Fruit fly (Drosophila melanogaster): ENCODE data around the gene CG11837.

Gene CG11837

DNA sequence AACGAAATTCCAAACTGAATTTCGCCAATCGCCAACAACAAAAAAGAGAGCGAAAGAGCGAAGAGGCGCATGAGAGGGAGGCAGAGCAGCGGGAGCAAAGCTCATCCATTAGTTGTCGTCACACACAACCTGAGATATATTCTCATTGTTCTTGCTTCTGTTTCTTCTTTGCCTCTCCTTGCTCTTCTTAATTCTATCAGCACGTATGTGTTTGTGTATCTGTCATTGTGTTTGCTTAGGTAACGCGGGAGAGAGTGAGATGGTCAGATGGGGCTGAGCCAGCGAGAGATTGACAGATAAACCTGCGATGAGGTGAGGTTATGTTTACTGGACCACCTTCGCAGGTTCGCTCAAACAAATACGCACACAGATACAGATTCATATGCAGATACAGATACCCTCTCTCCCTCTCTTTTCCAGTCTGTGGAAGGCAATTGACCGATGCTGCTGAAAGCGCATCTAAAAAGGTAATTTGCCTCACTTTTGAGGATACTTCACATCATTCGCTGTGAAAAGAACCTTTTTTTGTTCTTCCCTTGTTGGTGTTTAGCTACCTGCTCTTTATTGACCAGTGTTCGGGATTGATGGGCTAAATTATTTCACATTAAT, 24.8 kb downstream of the CG11837 start (continued):
- TF ChIP-seq CG13894 (tag; optimal IDR thresholded peaks at IDR 0.05) (peak; percentile 49), CG17359 (tag; optimal IDR thresholded peaks at IDR 0.05) (no peak), CG33557 (GFP tag; optimal IDR thresholded peaks at IDR 0.05) (peak; percentile 27), Hmr (GFP tag; optimal IDR thresholded peaks at IDR 0.05) (peak; percentile 9), CG7556 (GFP tag; optimal IDR thresholded peaks at IDR 0.05) (no peak), CkIIα-i1 (GFP tag; IDR thresholded peaks at IDR 0.05) (no peak), HmgZ (tag; optimal IDR thresholded peaks at IDR 0.05) (no peak), HLHmδ (GFP tag; optimal IDR thresholded peaks at IDR 0.05) (peak; percentile 78), CG8924 (tag; optimal IDR thresholded peaks at IDR 0.05) (peak; percentile 29), Asciz (GFP tag; optimal IDR thresholded peaks at IDR 0.05) (no peak), Pdp1 (GFP tag; optimal IDR thresholded peaks at IDR 0.05) (peak in 1 of 2 experiments; percentile 76), wek (GFP tag; optimal IDR thresholded peaks at IDR 0.05) (peak; percentile 14), CG17385 (GFP tag; optimal IDR thresholded peaks at IDR 0.05) (no peak), CG6689 (GFP tag; IDR thresholded peaks at IDR 0.05) (peak; percentile 33; the same call in 1 of the 2 replicates), tna (GFP tag; IDR thresholded peaks at IDR 0.05; ENCODE audit: partially characterized antibody) (no peak), CG17186 (GFP tag; optimal IDR thresholded peaks at IDR 0.05) (no peak), slou (GFP tag; optimal IDR thresholded peaks at IDR 0.05) (no peak), CG7357 (GFP tag; IDR thresholded peaks at IDR 0.05) (no peak), Max (GFP tag; optimal IDR thresholded peaks at IDR 0.05) (no peak), slp2 (GFP tag; optimal IDR thresholded peaks at IDR 0.05) (no peak), Gsc (GFP tag; IDR thresholded peaks at IDR 0.05) (no peak), bigmax (GFP tag; optimal IDR thresholded peaks at IDR 0.05) (peak; percentile 96), CG6813 (GFP tag; optimal IDR thresholded peaks at IDR 0.05) (peak; percentile 9), CG31365 (tag; optimal IDR thresholded peaks at IDR 0.05) (no peak), gce (GFP tag; IDR thresholded peaks at IDR 0.05) (no peak), gt (GFP tag; IDR thresholded peaks at IDR 0.05) (no peak), sob (GFP tag; IDR thresholded peaks at IDR 0.05) (no peak; the same call in 1 of the 2 replicates), Nf-YB (GFP tag; optimal IDR thresholded peaks at IDR 0.05) (peak; percentile 23), CG11085 (GFP tag; IDR thresholded peaks at IDR 0.05) (no peak), dimm (GFP tag; IDR thresholded peaks at IDR 0.05) (no peak), CG7745 (tag; optimal IDR thresholded peaks at IDR 0.05) (no peak), TFAM (GFP tag; optimal IDR thresholded peaks at IDR 0.05) (no peak), Mad (GFP tag; optimal IDR thresholded peaks at IDR 0.05) (no peak), CG12219 (GFP tag; optimal IDR thresholded peaks at IDR 0.05) (peak; percentile 6), CG8359 (GFP tag; optimal IDR thresholded peaks at IDR 0.05; ENCODE audit: borderline replicate concordance) (no peak), CG7987 (GFP tag; optimal IDR thresholded peaks at IDR 0.05) (no peak), CG4854 (GFP tag; optimal IDR thresholded peaks at IDR 0.05) (no peak), nom (GFP tag; optimal IDR thresholded peaks at IDR 0.05) (peak; percentile 70), ac (GFP tag; optimal IDR thresholded peaks at IDR 0.05) (no peak), CG8944 (GFP tag; optimal IDR thresholded peaks at IDR 0.05) (no peak), Drgx (GFP tag; IDR thresholded peaks at IDR 0.05) (no peak), CG5953 (GFP tag; IDR thresholded peaks at IDR 0.05) (no peak), grn (GFP tag; optimal IDR thresholded peaks at IDR 0.05) (peak; percentile 90), dmrt11E (tag; optimal IDR thresholded peaks at IDR 0.05) (no peak), CG13624 (GFP tag; optimal IDR thresholded peaks at IDR 0.05) (no peak), insv (GFP tag; optimal IDR thresholded peaks at IDR 0.05) (peak in 1 of 2 experiments; percentile 20), CG10565 (GFP tag; optimal IDR thresholded peaks at IDR 0.05) (no peak), gcm2 (GFP tag; optimal IDR thresholded peaks at IDR 0.05) (no peak), MESR4 (GFP tag; optimal IDR thresholded peaks at IDR 0.05) (no peak), sqz (GFP tag; optimal IDR thresholded peaks at IDR 0.05) (peak; percentile 23)

Data from whole organism, embryonic.